Fruit fly (Drosophila melanogaster) whole organism, embryonic: Measurements from ENCODE around the gene CG11158.
A peak's percentile ranks its signal among the peaks of the same experiment; 100 is the strongest.

Source experiments
- Atf-2 ChIP-seq: fragments of 200-800 bp; sonication (Bioruptor generic); optimal IDR thresholded peaks from 2 replicates; lab custom pipeline; 2016; ENCODE audit warnings: missing biosample characterization, missing genetic modification characterization
- CG10274 ChIP-seq: fragments of 200-800 bp; sonication (Bioruptor generic); optimal IDR thresholded peaks from 3 replicates; lab custom pipeline; 2017; ENCODE audit warnings: missing biosample characterization, mild to moderate bottlenecking, missing genetic modification characterization
- CG11695 ChIP-seq: fragments of 200-800 bp; sonication (Bioruptor generic); IDR thresholded peaks from 3 replicates; pipeline ENCODE4 v1.3.6; 2022; ENCODE audit warnings: missing biosample characterization, missing genetic modification characterization
- CG12071 ChIP-seq: fragments of 200-800 bp; sonication (Bioruptor generic); optimal IDR thresholded peaks from 3 replicates; lab custom pipeline; 2018; ENCODE audit warnings: missing biosample characterization, mild to moderate bottlenecking, missing genetic modification characterization
- CG12236 ChIP-seq: fragments of 200-800 bp; sonication (Bioruptor generic); optimal IDR thresholded peaks from 2 replicates; lab custom pipeline; 2016; ENCODE audit warnings: missing biosample characterization, missing genetic modification characterization
- CG13123 ChIP-seq: fragments of 200-800 bp; sonication (Bioruptor generic); optimal IDR thresholded peaks from 2 replicates; lab custom pipeline; 2016; ENCODE audit warnings: missing biosample characterization, missing genetic modification characterization
- CG13624 ChIP-seq: fragments of 200-800 bp; sonication (Bioruptor generic); optimal IDR thresholded peaks from 2 replicates; lab custom pipeline; 2016; ENCODE audit warnings: missing biosample characterization, missing genetic modification characterization
- CG14014 ChIP-seq: fragments of 200-800 bp; sonication (Bioruptor generic); IDR thresholded peaks from 2 replicates; pipeline ENCODE4 v1.3.6; 2022; ENCODE audit warnings: missing biosample characterization, missing genetic modification characterization
- CG14667 ChIP-seq: fragments of 200-800 bp; sonication (Bioruptor generic); IDR thresholded peaks from 2 replicates; pipeline ENCODE4 v1.3.6; 2022; ENCODE audit warnings: missing biosample characterization, missing genetic modification characterization
- CG15514 ChIP-seq: fragments of 200-800 bp; sonication (Bioruptor generic); optimal IDR thresholded peaks from 3 replicates; lab custom pipeline; 2017; ENCODE audit warnings: missing biosample characterization, missing genetic modification characterization, mild to moderate bottlenecking, moderate library complexity, missing genetic modification reagents
- CG1647 ChIP-seq: fragments of 200-800 bp; sonication (Bioruptor generic); optimal IDR thresholded peaks from 3 replicates; lab custom pipeline; 2016; ENCODE audit warnings: missing biosample characterization, missing genetic modification characterization
- CG17361 ChIP-seq: fragments of 200-800 bp; sonication (Bioruptor generic); IDR thresholded peaks from 3 replicates; pipeline ENCODE4 v1.3.6; 2022; ENCODE audit warnings: missing biosample characterization, missing genetic modification characterization
- CG17912 ChIP-seq: fragments of 200-800 bp; sonication (Bioruptor generic); optimal IDR thresholded peaks from 2 replicates; lab custom pipeline; 2018; ENCODE audit warnings: missing biosample characterization, mild to moderate bottlenecking, missing genetic modification characterization
- CG18262 ChIP-seq: fragments of 200-800 bp; optimal IDR thresholded peaks from 3 replicates; lab custom pipeline; 2019; ENCODE audit warnings: missing biosample characterization, mild to moderate bottlenecking, missing genetic modification characterization, moderate library complexity
- CG18599 ChIP-seq: fragments of 200-800 bp; sonication (Bioruptor generic); optimal IDR thresholded peaks from 3 replicates; lab custom pipeline; 2017; ENCODE audit warnings: missing biosample characterization, missing genetic modification characterization, mild to moderate bottlenecking, moderate library complexity, missing genetic modification reagents
- CG3163 ChIP-seq: fragments of 200-800 bp; sonication (Bioruptor generic); optimal IDR thresholded peaks from 3 replicates; lab custom pipeline; 2016; ENCODE audit warnings: missing biosample characterization, missing genetic modification characterization
- CG32532 ChIP-seq: fragments of 200-800 bp; sonication (Bioruptor generic); IDR thresholded peaks from 2 replicates; pipeline ENCODE4 v1.3.6; 2022; ENCODE audit warnings: missing biosample characterization, missing genetic modification characterization
- CG33557 ChIP-seq: fragments of 200-800 bp; sonication (Bioruptor generic); optimal IDR thresholded peaks from 2 replicates; lab custom pipeline; 2019; ENCODE audit warnings: missing biosample characterization, mild to moderate bottlenecking, missing genetic modification characterization, moderate library complexity
- CG3995 ChIP-seq: fragments of 200-800 bp; sonication (Bioruptor generic); optimal IDR thresholded peaks from 3 replicates; lab custom pipeline; 2016; ENCODE audit warnings: missing biosample characterization, missing genetic modification characterization
- CG4328 ChIP-seq: fragments of 200-800 bp; sonication (Bioruptor generic); optimal IDR thresholded peaks from 3 replicates; lab custom pipeline; 2017; ENCODE audit warnings: missing biosample characterization, missing genetic modification reagents, missing genetic modification characterization
- CG4424 ChIP-seq: fragments of 200-800 bp; sonication (Bioruptor generic); optimal IDR thresholded peaks from 3 replicates; lab custom pipeline; 2016; ENCODE audit warnings: missing biosample characterization, missing genetic modification characterization
- CG4854 ChIP-seq: fragments of 200-800 bp; sonication (Bioruptor generic); optimal IDR thresholded peaks from 2 replicates; lab custom pipeline; 2016; ENCODE audit warnings: missing biosample characterization, missing genetic modification characterization, inconsistent platforms
- CG7556 ChIP-seq: fragments of 200-800 bp; sonication (Bioruptor generic); optimal IDR thresholded peaks from 2 replicates; lab custom pipeline; 2017; ENCODE audit warnings: missing biosample characterization, mild to moderate bottlenecking, missing genetic modification characterization
- CG7786 ChIP-seq: fragments of 200-800 bp; sonication (Bioruptor generic); optimal IDR thresholded peaks from 2 replicates; lab custom pipeline; 2016; ENCODE audit warnings: missing biosample characterization, missing genetic modification characterization
- CG7928 ChIP-seq: fragments of 200-800 bp; sonication (Bioruptor generic); optimal IDR thresholded peaks from 2 replicates; lab custom pipeline; 2017; ENCODE audit warnings: missing biosample characterization, mild to moderate bottlenecking, missing genetic modification characterization
- CG8478 ChIP-seq: fragments of >200 bp; optimal IDR thresholded peaks from 2 replicates; lab custom pipeline; 2018
- CG9932 ChIP-seq: fragments of 200-800 bp; sonication (Bioruptor generic); IDR thresholded peaks from 2 replicates; pipeline ENCODE4 v1.3.6; 2022; ENCODE audit warnings: missing biosample characterization, missing genetic modification characterization
- CoRest ChIP-seq: fragments of 200-800 bp; sonication (Bioruptor generic); optimal IDR thresholded peaks from 3 replicates; lab custom pipeline; 2018; ENCODE audit warnings: missing biosample characterization, mild to moderate bottlenecking, missing genetic modification characterization, moderate library complexity
- D19A ChIP-seq: fragments of 200-800 bp; optimal IDR thresholded peaks from 3 replicates; lab custom pipeline; 2019; ENCODE audit warnings: missing biosample characterization, mild to moderate bottlenecking, missing genetic modification characterization, moderate library complexity
- Fer2 ChIP-seq: fragments of 200-800 bp; sonication (Bioruptor generic); optimal IDR thresholded peaks from 2 replicates; lab custom pipeline; 2018; ENCODE audit warnings: missing biosample characterization, mild to moderate bottlenecking, missing genetic modification characterization, moderate library complexity
- Fer3 ChIP-seq: fragments of 200-800 bp; sonication (Bioruptor generic); optimal IDR thresholded peaks from 2 replicates; lab custom pipeline; 2018; ENCODE audit warnings: missing biosample characterization, mild to moderate bottlenecking, missing genetic modification characterization, moderate library complexity
- Hand ChIP-seq: fragments of 200-800 bp; sonication (Bioruptor generic); optimal IDR thresholded peaks from 2 replicates; lab custom pipeline; 2017; ENCODE audit warnings: mild to moderate bottlenecking, missing biosample characterization, missing genetic modification reagents, missing genetic modification characterization
- Jarid2 ChIP-seq: fragments of 200-800 bp; sonication (Bioruptor generic); optimal IDR thresholded peaks from 3 replicates; lab custom pipeline; 2017; ENCODE audit warnings: mild to moderate bottlenecking, missing biosample characterization, missing genetic modification reagents, missing genetic modification characterization
- Mes4 ChIP-seq: fragments of 200-800 bp; sonication (Bioruptor generic); optimal IDR thresholded peaks from 2 replicates; lab custom pipeline; 2016; ENCODE audit warnings: missing biosample characterization, missing genetic modification characterization
- crp ChIP-seq, 2 experiments: fragments of 200-800 bp; sonication (Bioruptor generic); optimal IDR thresholded peaks; 2 replicates in 1 of 2; 3 replicates in 1 of 2; lab custom pipeline; 2017; ENCODE audit warnings: missing biosample characterization in 2 of 2, missing genetic modification characterization in 2 of 2, mild to moderate bottlenecking in 1 of 2, moderate library complexity in 1 of 2
- cwo ChIP-seq: fragments of 200-800 bp; sonication (Bioruptor generic); optimal IDR thresholded peaks from 3 replicates; lab custom pipeline; 2017; ENCODE audit warnings: missing biosample characterization, missing genetic modification characterization, mild to moderate bottlenecking, moderate library complexity, missing genetic modification reagents
- eyg ChIP-seq: fragments of 200-800 bp; sonication (Bioruptor generic); optimal IDR thresholded peaks from 3 replicates; lab custom pipeline; 2016; ENCODE audit warnings: missing biosample characterization, missing genetic modification characterization
- gem ChIP-seq: fragments of 200-800 bp; sonication (Bioruptor generic); optimal IDR thresholded peaks from 2 replicates; lab custom pipeline; 2019; ENCODE audit warnings: missing biosample characterization, mild to moderate bottlenecking, missing genetic modification characterization, moderate library complexity
- gsb-n ChIP-seq: fragments of 200-800 bp; sonication (Bioruptor generic); optimal IDR thresholded peaks from 3 replicates; lab custom pipeline; 2018; ENCODE audit warnings: missing biosample characterization, mild to moderate bottlenecking, missing genetic modification characterization
- ken ChIP-seq: fragments of 200-800 bp; sonication (Bioruptor generic); IDR thresholded peaks from 3 replicates; pipeline ENCODE4 v1.3.6; 2022; ENCODE audit warnings: missing biosample characterization, missing genetic modification characterization
- lab ChIP-seq: fragments of 200-800 bp; sonication (Bioruptor generic); optimal IDR thresholded peaks from 3 replicates; lab custom pipeline; 2017; ENCODE audit warnings: missing biosample characterization, missing genetic modification characterization, mild to moderate bottlenecking, moderate library complexity, missing genetic modification reagents
- maf-S ChIP-seq: fragments of 200-800 bp; sonication (Bioruptor generic); optimal IDR thresholded peaks from 2 replicates; lab custom pipeline; 2016; ENCODE audit warnings: missing biosample characterization, missing genetic modification characterization
- nerfin-1 ChIP-seq: fragments of 200-800 bp; sonication (Bioruptor generic); optimal IDR thresholded peaks from 3 replicates; lab custom pipeline; 2019; ENCODE audit warnings: missing biosample characterization, mild to moderate bottlenecking, missing genetic modification characterization, moderate library complexity
- org-1 ChIP-seq: fragments of 200-800 bp; sonication (Bioruptor generic); optimal IDR thresholded peaks from 2 replicates; lab custom pipeline; 2017; ENCODE audit warnings: missing biosample characterization, missing genetic modification characterization
- pb ChIP-seq: fragments of 200-800 bp; sonication (Bioruptor generic); optimal IDR thresholded peaks from 3 replicates; lab custom pipeline; 2016; ENCODE audit warnings: missing biosample characterization, missing genetic modification characterization
- phol ChIP-seq: fragments of 200-800 bp; sonication (Bioruptor generic); optimal IDR thresholded peaks from 3 replicates; lab custom pipeline; 2018; ENCODE audit warnings: missing biosample characterization, mild to moderate bottlenecking, missing genetic modification characterization, moderate library complexity
- pros ChIP-seq: fragments of 200-800 bp; sonication (Bioruptor generic); optimal IDR thresholded peaks from 3 replicates; lab custom pipeline; 2019; ENCODE audit warnings: missing biosample characterization, mild to moderate bottlenecking, missing genetic modification characterization, moderate library complexity
- sob ChIP-seq: fragments of 200-800 bp; sonication (Bioruptor generic); IDR thresholded peaks from 2 replicates; pipeline ENCODE4 v1.3.6; 2022; ENCODE audit warnings: missing biosample characterization, missing genetic modification characterization
- tup ChIP-seq: fragments of 200-800 bp; sonication (Bioruptor generic); optimal IDR thresholded peaks from 2 replicates; lab custom pipeline; 2016; ENCODE audit warnings: missing biosample characterization, mild to moderate bottlenecking, missing genetic modification characterization, moderate library complexity

CG11158 gene

DNA sequence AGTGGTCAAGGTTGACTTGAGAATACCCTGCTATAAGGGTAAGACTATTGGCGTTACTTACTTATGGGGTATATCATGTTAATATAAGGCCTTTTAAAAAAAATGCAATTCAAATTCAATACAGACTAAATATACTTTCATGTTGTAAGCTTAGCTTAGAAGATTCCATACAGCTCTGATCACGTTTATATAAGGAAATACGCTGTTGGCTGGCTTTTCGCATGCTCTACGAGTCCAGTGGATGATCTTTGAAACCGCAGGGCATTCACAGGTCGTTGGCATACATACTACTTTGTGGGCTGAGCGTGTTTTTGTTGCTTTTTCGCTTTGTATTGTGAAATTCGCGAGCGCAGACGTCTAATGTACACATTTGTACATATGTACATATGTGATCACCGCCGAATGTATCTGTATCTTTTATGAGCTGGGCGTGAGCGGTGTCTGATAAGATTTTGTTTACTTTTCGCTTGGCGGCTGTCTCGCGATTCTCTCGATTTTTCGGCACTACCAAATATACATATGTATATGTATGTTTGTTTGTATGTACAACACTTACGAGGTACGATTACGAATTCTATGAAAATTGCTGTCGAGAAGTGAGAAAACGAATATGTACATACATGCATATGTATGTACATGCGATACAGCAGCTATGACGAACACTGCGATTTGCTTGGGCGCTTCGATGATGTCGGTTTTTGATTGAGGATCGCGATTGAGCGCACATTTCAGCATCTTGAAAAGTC is 48.3 kb upstream of the CG11158 start (continued):
- TF ChIP-seq pros (GFP tag; lab: Kevin White, UChicago) (no peak), CG33557 (GFP tag; lab: Kevin White, UChicago) (peak; percentile 3), cwo (no peak), CG4328 (GFP tag; lab: Kevin White, UChicago) (peak; percentile 72), CG12071 (peak; percentile 66), pb (GFP tag; lab: Kevin White, UChicago) (no peak), gem (tag; lab: Kevin White, UChicago) (peak; percentile 33), CG8478 (lab: Kevin White, UChicago) (no peak), CG7928 (GFP tag; lab: Kevin White, UChicago) (no peak), lab (GFP tag; lab: Kevin White, UChicago) (peak; percentile 83), tup (peak; percentile 6), CG14667 (GFP tag; lab: Robert Waterston, UW) (no peak), gsb-n (no peak), ken (GFP tag; lab: Robert Waterston, UW) (no peak), Atf-2 (no peak), CG13624 (peak; percentile 51), CG18599 (peak; percentile 70), CG10274 (peak; percentile 91), CoRest (tag; lab: Kevin White, UChicago) (peak; percentile 23), CG17361 (GFP tag; lab: Robert Waterston, UW) (0 out of 3 replicates have a peak, but pooled peaks have one; percentile 20), D19A (tag; lab: Kevin White, UChicago) (peak; percentile 90), CG9932 (GFP tag; lab: Robert Waterston, UW) (peak; percentile 71), CG1647 (GFP tag; lab: Kevin White, UChicago) (no peak), phol (tag; lab: Kevin White, UChicago) (no peak), nerfin-1 (tag; lab: Kevin White, UChicago) (peak; percentile 4), Fer2 (tag; lab: Kevin White, UChicago) (peak; percentile 49), crp (GFP tag; optimal IDR thresholded peaks at IDR 0.05; lab: Kevin White, UChicago) (no peak), eyg (GFP tag; lab: Kevin White, UChicago) (no peak), CG14014 (peak; percentile 58), CG12236 (GFP tag; lab: Kevin White, UChicago) (no peak), sob (GFP tag; lab: Robert Waterston, UW) (peak; percentile 30; the same call in 1 of the 2 replicates), CG15514 (peak; percentile 55), CG13123 (GFP tag; lab: Kevin White, UChicago) (no peak), CG11695 (GFP tag; lab: Robert Waterston, UW) (no peak), CG4424 (GFP tag; lab: Kevin White, UChicago) (no peak), CG4854 (GFP tag; lab: Kevin White, UChicago) (no peak), maf-S (GFP tag; lab: Kevin White, UChicago) (peak; percentile 17), CG7556 (peak; percentile 50), CG18262 (tag; lab: Kevin White, UChicago) (peak; percentile 18), CG7786 (GFP tag; lab: Kevin White, UChicago) (peak; percentile 52), Hand (peak; percentile 47), CG17912 (GFP tag; lab: Kevin White, UChicago) (peak; percentile 66), CG32532 (GFP tag; lab: Robert Waterston, UW) (peak; percentile 46), org-1 (GFP tag; lab: Kevin White, UChicago) (peak; percentile 42), Jarid2 (peak; percentile 34), Fer3 (tag; lab: Kevin White, UChicago) (peak; percentile 51), Mes4 (GFP tag; lab: Kevin White, UChicago) (peak; percentile 2), CG3995 (GFP tag; lab: Kevin White, UChicago) (no peak), CG3163 (GFP tag; lab: Kevin White, UChicago) (no peak)
